Fruit fly (Drosophila melanogaster): Measurements from ENCODE around the gene COX7AL2.

Gene COX7AL2

dm6 chr2L:2195328-2195727 is 2.4 kb downstream of the COX7AL2 start:
- TF ChIP-seq Pif1B (GFP tag; optimal IDR thresholded peaks at IDR 0.05) (no peak), CG13204 (GFP tag; optimal IDR thresholded peaks at IDR 0.05) (no peak), CG34367 (tag; optimal IDR thresholded peaks at IDR 0.05) (no peak), CG17806 (tag; optimal IDR thresholded peaks at IDR 0.05) (no peak), Pif1A (GFP tag; optimal IDR thresholded peaks at IDR 0.05) (no peak), Snoo (tag; optimal IDR thresholded peaks at IDR 0.05) (no peak), D1 (tag; optimal IDR thresholded peaks at IDR 0.05) (no peak), CG9948 (tag; optimal IDR thresholded peaks at IDR 0.05) (no peak), CG15710 (tag; optimal IDR thresholded peaks at IDR 0.05) (no peak), Ets98B (GFP tag; IDR thresholded peaks at IDR 0.05) (no peak), CG12605 (GFP tag; IDR thresholded peaks at IDR 0.05) (no peak)

- peak; percentile 42 for TF ChIP-seq EcR (GFP tag; optimal IDR thresholded peaks at IDR 0.05)
- no peak for TF ChIP-seq CG8159 (tag; optimal IDR thresholded peaks at IDR 0.05)
Measured at dm6 chr2L:2194305-2194828, 3.3 kb downstream of the COX7AL2 start.

- TF ChIP-seq rn (GFP tag; IDR thresholded peaks at IDR 0.05) (no peak), CG10348 (GFP tag; IDR thresholded peaks at IDR 0.05) (no peak), gl (tag; optimal IDR thresholded peaks at IDR 0.05) (peak; percentile 65), CG15710 (tag; optimal IDR thresholded peaks at IDR 0.05) (peak; percentile 27), CG9948 (tag; optimal IDR thresholded peaks at IDR 0.05) (no peak), Pif1B (GFP tag; optimal IDR thresholded peaks at IDR 0.05) (peak; percentile 33), CG14655 (GFP tag; optimal IDR thresholded peaks at IDR 0.05) (peak; percentile 32), CG13204 (GFP tag; optimal IDR thresholded peaks at IDR 0.05) (peak; percentile 41), CG34367 (tag; optimal IDR thresholded peaks at IDR 0.05) (peak; percentile 12), Snoo (tag; optimal IDR thresholded peaks at IDR 0.05) (peak; percentile 81), CG4496 (GFP tag; IDR thresholded peaks at IDR 0.05) (no peak), CG17806 (tag; optimal IDR thresholded peaks at IDR 0.05) (peak; percentile 32), CG8301 (tag; optimal IDR thresholded peaks at IDR 0.05) (peak; percentile 35), EcR (GFP tag; optimal IDR thresholded peaks at IDR 0.05) (peak; percentile 87), CG32121 (GFP tag; IDR thresholded peaks at IDR 0.05) (no peak), CG12605 (GFP tag; IDR thresholded peaks at IDR 0.05) (no peak), CG8159 (tag; optimal IDR thresholded peaks at IDR 0.05) (peak; percentile 45), Pif1A (GFP tag; optimal IDR thresholded peaks at IDR 0.05) (peak; percentile 28)
Measured at dm6 chr2L:2193357-2193780, 4.3 kb downstream of the COX7AL2 start.

- TF ChIP-seq CG34367 (tag; optimal IDR thresholded peaks at IDR 0.05) (no peak), fd96Ca (GFP tag; IDR thresholded peaks at IDR 0.05) (no peak), CG17806 (tag; optimal IDR thresholded peaks at IDR 0.05) (no peak), CG13204 (GFP tag; optimal IDR thresholded peaks at IDR 0.05) (no peak), Pif1B (GFP tag; optimal IDR thresholded peaks at IDR 0.05) (no peak), CG4496 (GFP tag; IDR thresholded peaks at IDR 0.05) (no peak), Snoo (tag; optimal IDR thresholded peaks at IDR 0.05) (no peak), gl (tag; optimal IDR thresholded peaks at IDR 0.05) (no peak), Ets98B (GFP tag; IDR thresholded peaks at IDR 0.05) (no peak), rn (GFP tag; IDR thresholded peaks at IDR 0.05) (no peak), CG32121 (GFP tag; IDR thresholded peaks at IDR 0.05) (no peak), CG8301 (tag; optimal IDR thresholded peaks at IDR 0.05) (no peak), CG10348 (GFP tag; IDR thresholded peaks at IDR 0.05) (no peak), EcR (GFP tag; optimal IDR thresholded peaks at IDR 0.05) (no peak), CG12605 (GFP tag; IDR thresholded peaks at IDR 0.05) (no peak)
Measured at dm6 chr2L:2192123-2192601, 5.5 kb downstream of the COX7AL2 start, which contains the start of gene CG10874. Gene CG10874, minus strand, starts transcription at chr2L:2192386.

dm6 chr2L:2191404-2191803 is 6.3 kb downstream of the COX7AL2 start:
- no peak for TF ChIP-seq CG34367 (tag; optimal IDR thresholded peaks at IDR 0.05)
- no peak for TF ChIP-seq CG4496 (GFP tag; IDR thresholded peaks at IDR 0.05)

dm6 chr2L:2190684-2191083 is 7.0 kb downstream of the COX7AL2 start:
- TF ChIP-seq EcR (GFP tag; optimal IDR thresholded peaks at IDR 0.05): no peak
- no peak for TF ChIP-seq fd96Ca (GFP tag; IDR thresholded peaks at IDR 0.05)
- no peak for TF ChIP-seq CG14655 (GFP tag; optimal IDR thresholded peaks at IDR 0.05)
- no peak for TF ChIP-seq CG9948 (tag; optimal IDR thresholded peaks at IDR 0.05)
- no peak for TF ChIP-seq CG34367 (tag; optimal IDR thresholded peaks at IDR 0.05)
- no peak for TF ChIP-seq Pif1B (GFP tag; optimal IDR thresholded peaks at IDR 0.05)
- no peak for TF ChIP-seq CG15710 (tag; optimal IDR thresholded peaks at IDR 0.05)
- TF ChIP-seq CG8159 (tag; optimal IDR thresholded peaks at IDR 0.05): no peak
- TF ChIP-seq CG13204 (GFP tag; optimal IDR thresholded peaks at IDR 0.05): no peak
- TF ChIP-seq CG10348 (GFP tag; IDR thresholded peaks at IDR 0.05): no peak
- no peak for TF ChIP-seq D1 (tag; optimal IDR thresholded peaks at IDR 0.05)
- TF ChIP-seq gl (tag; optimal IDR thresholded peaks at IDR 0.05): no peak
- TF ChIP-seq CG4496 (GFP tag; IDR thresholded peaks at IDR 0.05): no peak
- no peak for TF ChIP-seq Pif1A (GFP tag; optimal IDR thresholded peaks at IDR 0.05)
- TF ChIP-seq rn (GFP tag; IDR thresholded peaks at IDR 0.05): no peak

- TF ChIP-seq CG10348 (GFP tag; IDR thresholded peaks at IDR 0.05) (0 out of 2 replicates have a peak, but pooled peaks have one; percentile 20), gl (tag; optimal IDR thresholded peaks at IDR 0.05) (no peak), CG32121 (GFP tag; IDR thresholded peaks at IDR 0.05) (no peak), CG13204 (GFP tag; optimal IDR thresholded peaks at IDR 0.05) (no peak), CG9948 (tag; optimal IDR thresholded peaks at IDR 0.05) (peak; percentile 45), CG14655 (GFP tag; optimal IDR thresholded peaks at IDR 0.05) (peak; percentile 77), CG12605 (GFP tag; IDR thresholded peaks at IDR 0.05) (peak; percentile 59; the same call in 1 of the 2 replicates), CG8159 (tag; optimal IDR thresholded peaks at IDR 0.05) (peak; percentile 48), rn (GFP tag; IDR thresholded peaks at IDR 0.05) (no peak), Ets98B (GFP tag; IDR thresholded peaks at IDR 0.05) (peak; percentile 58), CG34367 (tag; optimal IDR thresholded peaks at IDR 0.05) (peak; percentile 28), Pif1A (GFP tag; optimal IDR thresholded peaks at IDR 0.05) (peak; percentile 71), Snoo (tag; optimal IDR thresholded peaks at IDR 0.05) (peak; percentile 82), CG15710 (tag; optimal IDR thresholded peaks at IDR 0.05) (peak; percentile 36), EcR (GFP tag; optimal IDR thresholded peaks at IDR 0.05) (no peak), CG8301 (tag; optimal IDR thresholded peaks at IDR 0.05) (peak; percentile 78), CG17806 (tag; optimal IDR thresholded peaks at IDR 0.05) (peak; percentile 56), CG4496 (GFP tag; IDR thresholded peaks at IDR 0.05) (peak; percentile 81), fd96Ca (GFP tag; IDR thresholded peaks at IDR 0.05) (peak; percentile 62; the same call in 2 of the 3 replicates), Pif1B (GFP tag; optimal IDR thresholded peaks at IDR 0.05) (peak; percentile 64), D1 (tag; optimal IDR thresholded peaks at IDR 0.05) (no peak)
Measured at dm6 chr2L:2189100-2189499, 8.6 kb downstream of the COX7AL2 start.

Data from whole organism, pupa.